Fruit fly (Drosophila melanogaster): ENCODE data around the gene CG1394.

Gene CG1394

DNA sequence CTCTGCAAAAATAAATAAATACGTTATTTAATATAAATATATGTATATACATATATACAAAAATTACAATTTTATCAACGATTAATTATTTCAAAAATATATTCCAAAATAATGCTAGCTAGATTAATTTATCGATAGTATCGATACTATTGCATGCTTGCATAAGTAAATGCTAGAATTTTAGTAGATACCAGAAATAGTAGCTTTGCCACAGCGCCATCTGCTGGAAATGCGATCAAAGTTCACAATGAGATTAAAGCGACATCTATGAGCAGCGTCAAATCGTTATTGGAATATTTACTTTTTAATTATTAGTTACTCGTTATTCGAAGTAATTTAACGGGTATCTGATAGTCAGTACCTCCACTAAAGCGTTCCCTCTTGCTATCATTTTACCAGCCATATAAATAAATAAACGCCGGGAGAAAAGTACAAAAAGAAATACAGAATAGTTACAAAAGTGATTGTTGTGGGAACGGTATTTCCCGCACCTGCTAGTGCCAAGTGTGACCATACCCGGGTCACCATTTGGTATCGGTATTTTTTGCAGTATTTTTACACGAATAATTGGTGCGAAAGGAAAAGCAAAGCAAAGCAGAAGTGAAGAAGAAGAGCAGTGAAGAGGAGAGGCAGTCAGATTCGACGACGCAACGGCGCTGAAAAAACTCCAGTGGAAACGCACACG lies 16.5 kb downstream of the CG1394 start, which contains the start of the genes rtv and Dlic (continued):
- peak; percentile 76 for TF ChIP-seq BEAF-32 (GFP tag; optimal IDR thresholded peaks at IDR 0.05)
- no peak for TF ChIP-seq dm (GFP tag; optimal IDR thresholded peaks at IDR 0.05)
- TF ChIP-seq CG10654 (GFP tag; optimal IDR thresholded peaks at IDR 0.05), result no peak
- TF ChIP-seq so (GFP tag; IDR thresholded peaks at IDR 0.05), result no peak
- TF ChIP-seq CG11247 (GFP tag; IDR thresholded peaks at IDR 0.05), result no peak; the same call in 1 of the 2 replicates
- no peak for TF ChIP-seq CG7357 (GFP tag; IDR thresholded peaks at IDR 0.05)
- no peak for TF ChIP-seq Gsc (GFP tag; IDR thresholded peaks at IDR 0.05)
- no peak for TF ChIP-seq fu2 (GFP tag; optimal IDR thresholded peaks at IDR 0.05)
- no peak for TF ChIP-seq tio (GFP tag; optimal IDR thresholded peaks at IDR 0.05)
- no peak for TF ChIP-seq Hr3 (GFP tag; optimal IDR thresholded peaks at IDR 0.05)
- no peak for TF ChIP-seq Dek (tag; optimal IDR thresholded peaks at IDR 0.05)
- TF ChIP-seq CG3726 (GFP tag; IDR thresholded peaks at IDR 0.05), result no peak
- TF ChIP-seq btn (GFP tag; optimal IDR thresholded peaks at IDR 0.05), result no peak
- TF ChIP-seq Camta (GFP tag; optimal IDR thresholded peaks at IDR 0.05), result peak; percentile 14
- peak; percentile 11 for TF ChIP-seq NC2β (GFP tag; optimal IDR thresholded peaks at IDR 0.05)
- no peak for TF ChIP-seq sug (tag; optimal IDR thresholded peaks at IDR 0.05)
- no peak for TF ChIP-seq mld (GFP tag; IDR thresholded peaks at IDR 0.05; ENCODE audit: partially characterized antibody)
- TF ChIP-seq CG15601 (tag; optimal IDR thresholded peaks at IDR 0.05), result no peak
- no peak for TF ChIP-seq Doc2 (GFP tag; IDR thresholded peaks at IDR 0.05)
- no peak for TF ChIP-seq CG10543 (GFP tag; optimal IDR thresholded peaks at IDR 0.05)
- TF ChIP-seq CG30403 (GFP tag; optimal IDR thresholded peaks at IDR 0.05), result peak; percentile 54
- TF ChIP-seq sim (GFP tag; IDR thresholded peaks at IDR 0.05), result no peak
- no peak for TF ChIP-seq ERR (GFP tag; optimal IDR thresholded peaks at IDR 0.05)
- TF ChIP-seq CG32767 (GFP tag; IDR thresholded peaks at IDR 0.05), result no peak
- TF ChIP-seq D19A (tag; optimal IDR thresholded peaks at IDR 0.05), result no peak
- no peak for TF ChIP-seq sc (optimal IDR thresholded peaks at IDR 0.05)
- TF ChIP-seq sc (GFP tag; optimal IDR thresholded peaks at IDR 0.05), result no peak
- no peak for TF ChIP-seq CG4404 (GFP tag; IDR thresholded peaks at IDR 0.05)
- TF ChIP-seq CG9932 (GFP tag; IDR thresholded peaks at IDR 0.05), result peak; percentile 44
- no peak for TF ChIP-seq ftz-f1 (GFP tag; optimal IDR thresholded peaks at IDR 0.05)
- peak; percentile 46 for TF ChIP-seq row (GFP tag; IDR thresholded peaks at IDR 0.05)
- no peak for TF ChIP-seq CG7271 (tag; optimal IDR thresholded peaks at IDR 0.05)
- TF ChIP-seq ewg (GFP tag; optimal IDR thresholded peaks at IDR 0.05), result no peak
- TF ChIP-seq exex (tag; optimal IDR thresholded peaks at IDR 0.05), result peak; percentile 20
- no peak for TF ChIP-seq CG10959 (GFP tag; IDR thresholded peaks at IDR 0.05)
- no peak for TF ChIP-seq CG16779 (GFP tag; IDR thresholded peaks at IDR 0.05)
- no peak for TF ChIP-seq ken (GFP tag; IDR thresholded peaks at IDR 0.05)
- peak; percentile 43 for TF ChIP-seq Sry-δ (GFP tag; optimal IDR thresholded peaks at IDR 0.05)
- no peak for TF ChIP-seq CG13296 (GFP tag; optimal IDR thresholded peaks at IDR 0.05)
- TF ChIP-seq CG6854 (GFP tag; optimal IDR thresholded peaks at IDR 0.05), result no peak
- peak; percentile 2 for TF ChIP-seq CG12104 (GFP tag; optimal IDR thresholded peaks at IDR 0.05)
- TF ChIP-seq NfI (GFP tag; optimal IDR thresholded peaks at IDR 0.05), result no peak
- no peak for TF ChIP-seq HLHmδ (GFP tag; optimal IDR thresholded peaks at IDR 0.05)
- TF ChIP-seq HmgZ (tag; optimal IDR thresholded peaks at IDR 0.05), result no peak
